Worm (Caenorhabditis elegans): ENCODE measurements around the gene cdkl-1.

cdkl-1 gene

DNA sequence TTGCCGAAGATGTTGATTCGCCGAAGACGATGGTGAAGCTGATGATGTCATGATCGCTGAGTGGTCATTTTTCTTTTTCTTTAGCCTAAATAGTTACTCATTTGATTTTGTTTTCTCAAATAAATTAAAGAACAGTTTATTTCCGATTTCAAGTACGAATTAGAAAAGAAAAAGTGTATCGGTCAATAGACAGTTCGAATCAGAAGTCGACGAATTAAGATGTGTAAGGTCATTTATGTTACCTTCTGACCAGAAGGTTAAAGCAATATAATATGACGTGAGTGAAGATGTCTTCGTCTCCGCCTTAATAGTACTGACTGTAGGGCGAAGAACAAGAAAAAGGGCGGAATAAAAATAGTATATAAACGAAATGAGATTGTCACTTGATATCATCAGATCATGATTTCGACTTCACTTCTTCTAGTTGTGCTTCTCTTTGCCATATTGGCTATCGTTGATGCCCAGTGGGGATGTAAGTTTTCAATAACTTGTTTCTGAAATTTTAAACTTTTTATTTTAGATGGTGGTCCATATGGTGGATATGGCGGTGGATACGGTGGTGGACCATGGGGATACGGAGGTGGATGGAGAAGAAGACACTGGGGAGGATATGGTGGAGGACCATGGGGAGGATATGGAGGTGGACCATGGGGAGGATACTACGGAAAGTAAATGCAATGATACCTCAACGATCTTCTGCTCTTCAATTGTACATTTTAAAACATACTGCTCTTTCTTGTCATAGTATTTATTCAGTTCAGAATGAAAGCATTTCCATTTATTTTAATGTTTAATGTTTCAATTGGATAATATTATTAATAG lies 48.5 kb downstream of the cdkl-1 start, which contains the start of the genes T19C4.24 and nlp-33:
Gene T19C4.24, minus strand, starts transcription at position 51 of the 822 bp plus-strand sequence.
Gene nlp-33, plus strand, starts transcription at position 389 of the 822 bp plus-strand sequence.
- TF ChIP-seq npax-4 (tag; optimal IDR thresholded peaks at IDR 0.05) (no peak), Y22D7AL.16 (tag; optimal IDR thresholded peaks at IDR 0.05) (no peak), pha-4 (tag; optimal IDR thresholded peaks at IDR 0.05) (no peak), zip-5 (tag; optimal IDR thresholded peaks at IDR 0.05) (no peak), hlh-30 (tag; optimal IDR thresholded peaks at IDR 0.05; ENCODE audit: insufficient read depth) (no peak), unc-3 (GFP tag; conservative IDR thresholded peaks at IDR 0.05) (no peak), unc-3 (tag; optimal IDR thresholded peaks at IDR 0.05) (no peak), sox-4 (tag; optimal IDR thresholded peaks at IDR 0.05) (no peak), fkh-6 (tag; optimal IDR thresholded peaks at IDR 0.05) (no peak), pat-9 (tag; optimal IDR thresholded peaks at IDR 0.05) (no peak), che-1 (tag; optimal IDR thresholded peaks at IDR 0.05) (no peak), sox-2 (GFP tag; IDR thresholded peaks at IDR 0.05) (no peak), dve-1 (tag; optimal IDR thresholded peaks at IDR 0.05) (no peak)

- TF ChIP-seq K02D7.2 (tag; optimal IDR thresholded peaks at IDR 0.05) (no peak), lin-11 (tag; optimal IDR thresholded peaks at IDR 0.05) (no peak), ceh-34 (tag; optimal IDR thresholded peaks at IDR 0.05) (no peak), pha-4 (tag; optimal IDR thresholded peaks at IDR 0.05) (no peak), ceh-14 (tag; optimal IDR thresholded peaks at IDR 0.05) (no peak), hlh-15 (tag; optimal IDR thresholded peaks at IDR 0.05) (no peak), fax-1 (tag; optimal IDR thresholded peaks at IDR 0.05) (no peak), pat-9 (tag; optimal IDR thresholded peaks at IDR 0.05) (no peak), ceh-19 (GFP tag; optimal IDR thresholded peaks at IDR 0.05) (no peak), K09A11.1 (tag; optimal IDR thresholded peaks at IDR 0.05; ENCODE audit: insufficient read depth) (no peak), ceh-24 (tag; optimal IDR thresholded peaks at IDR 0.05) (no peak), tbx-7 (tag; optimal IDR thresholded peaks at IDR 0.05) (no peak), pag-3 (tag; optimal IDR thresholded peaks at IDR 0.05; ENCODE audit: borderline replicate concordance) (no peak), nhr-11 (tag; optimal IDR thresholded peaks at IDR 0.05) (no peak), ceh-9 (tag; optimal IDR thresholded peaks at IDR 0.05) (no peak)
Measured at ce11 chrV:11147780-11148144, 49.1 kb downstream of the cdkl-1 start.

DNA sequence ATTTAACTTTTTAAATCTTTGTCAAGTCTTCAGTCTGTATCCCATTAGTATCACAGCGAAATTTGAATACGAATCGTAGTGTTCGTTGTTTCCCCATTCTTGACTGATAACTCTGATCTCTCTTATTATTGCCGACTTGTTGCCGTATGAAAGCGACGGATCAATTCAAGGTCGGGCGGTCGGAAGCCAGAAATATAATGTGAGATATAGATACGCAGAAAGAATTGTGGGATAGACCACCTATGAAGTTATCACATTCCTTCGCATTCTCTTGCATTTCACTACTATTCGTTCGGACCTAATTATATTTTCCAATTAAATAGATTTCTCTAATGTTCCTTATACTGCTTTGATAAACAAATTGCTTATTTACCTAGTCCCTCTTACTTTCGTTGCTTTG lies 50.3 kb downstream of the cdkl-1 start:
- TF ChIP-seq K02D7.2 (tag; optimal IDR thresholded peaks at IDR 0.05) (no peak), unc-3 (GFP tag; conservative IDR thresholded peaks at IDR 0.05) (no peak), unc-3 (tag; optimal IDR thresholded peaks at IDR 0.05) (no peak), ref-2 (tag; optimal IDR thresholded peaks at IDR 0.05) (no peak), hlh-8 (tag; optimal IDR thresholded peaks at IDR 0.05) (no peak), sox-4 (tag; optimal IDR thresholded peaks at IDR 0.05) (no peak), T23F11.4 (GFP tag; optimal IDR thresholded peaks at IDR 0.05) (no peak), ahr-1 (tag; optimal IDR thresholded peaks at IDR 0.05) (no peak), ttx-3 (tag; optimal IDR thresholded peaks at IDR 0.05) (no peak), ceh-34 (tag; optimal IDR thresholded peaks at IDR 0.05) (no peak), gmeb-2 (tag; optimal IDR thresholded peaks at IDR 0.05) (no peak), pag-3 (tag; optimal IDR thresholded peaks at IDR 0.05; ENCODE audit: borderline replicate concordance) (no peak), fkh-6 (tag; optimal IDR thresholded peaks at IDR 0.05) (no peak)

- TF ChIP-seq ref-2 (tag; optimal IDR thresholded peaks at IDR 0.05) (no peak), fax-1 (tag; optimal IDR thresholded peaks at IDR 0.05) (no peak), nfya-1 (tag; optimal IDR thresholded peaks at IDR 0.05) (no peak), ceh-14 (tag; optimal IDR thresholded peaks at IDR 0.05) (no peak), pha-4 (tag; optimal IDR thresholded peaks at IDR 0.05) (no peak), T23F11.4 (GFP tag; optimal IDR thresholded peaks at IDR 0.05) (no peak), pat-9 (tag; optimal IDR thresholded peaks at IDR 0.05) (no peak), F13H6.1 (tag; optimal IDR thresholded peaks at IDR 0.05) (no peak), fkh-10 (GFP tag; optimal IDR thresholded peaks at IDR 0.05) (no peak), Y22D7AL.16 (tag; optimal IDR thresholded peaks at IDR 0.05) (no peak), zip-5 (tag; optimal IDR thresholded peaks at IDR 0.05) (no peak), rnt-1 (tag; optimal IDR thresholded peaks at IDR 0.05) (no peak), eyg-1 (tag; optimal IDR thresholded peaks at IDR 0.05) (no peak), hlh-15 (tag; optimal IDR thresholded peaks at IDR 0.05) (no peak)
Measured at ce11 chrV:11149405-11149804, 50.7 kb downstream of the cdkl-1 start, which contains the start of gene T19C4.1. Gene T19C4.1, plus strand, starts transcription at chrV:11149705.
